Worm (Caenorhabditis elegans): Measurements from ENCODE around the gene F07F6.1.

The F07F6.1 gene

DNA sequence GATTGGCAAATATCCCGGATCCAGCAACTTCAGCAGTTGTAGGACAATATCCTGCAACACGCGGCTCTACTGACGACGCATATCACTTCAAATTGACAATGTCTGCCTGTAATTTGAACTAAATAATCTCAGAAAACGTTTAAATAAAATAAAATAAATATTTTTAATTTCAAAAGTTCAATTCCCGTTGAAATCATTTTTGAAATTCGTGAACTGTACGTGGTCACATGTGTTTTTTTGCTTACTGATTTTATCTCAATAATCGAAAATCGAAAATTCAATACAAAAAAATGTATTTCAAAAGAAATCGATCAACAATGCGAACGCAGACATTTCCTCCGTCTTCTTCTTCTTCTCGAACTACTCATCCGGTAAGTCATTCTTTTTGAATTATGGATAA lies at the start of gene F07F6.1:
Gene F07F6.1, plus strand, starts transcription at position 301 of the 400 bp plus-strand sequence.
- no peak for TF ChIP-seq ets-7 (tag; optimal IDR thresholded peaks at IDR 0.05)
- TF ChIP-seq tbx-11 (GFP tag; IDR thresholded peaks at IDR 0.05), result no peak
- no peak for TF ChIP-seq scrt-1 (GFP tag; IDR thresholded peaks at IDR 0.05)
- TF ChIP-seq ceh-36 (tag; optimal IDR thresholded peaks at IDR 0.05), result no peak
- no peak for TF ChIP-seq tra-4 (tag; optimal IDR thresholded peaks at IDR 0.05)

DNA sequence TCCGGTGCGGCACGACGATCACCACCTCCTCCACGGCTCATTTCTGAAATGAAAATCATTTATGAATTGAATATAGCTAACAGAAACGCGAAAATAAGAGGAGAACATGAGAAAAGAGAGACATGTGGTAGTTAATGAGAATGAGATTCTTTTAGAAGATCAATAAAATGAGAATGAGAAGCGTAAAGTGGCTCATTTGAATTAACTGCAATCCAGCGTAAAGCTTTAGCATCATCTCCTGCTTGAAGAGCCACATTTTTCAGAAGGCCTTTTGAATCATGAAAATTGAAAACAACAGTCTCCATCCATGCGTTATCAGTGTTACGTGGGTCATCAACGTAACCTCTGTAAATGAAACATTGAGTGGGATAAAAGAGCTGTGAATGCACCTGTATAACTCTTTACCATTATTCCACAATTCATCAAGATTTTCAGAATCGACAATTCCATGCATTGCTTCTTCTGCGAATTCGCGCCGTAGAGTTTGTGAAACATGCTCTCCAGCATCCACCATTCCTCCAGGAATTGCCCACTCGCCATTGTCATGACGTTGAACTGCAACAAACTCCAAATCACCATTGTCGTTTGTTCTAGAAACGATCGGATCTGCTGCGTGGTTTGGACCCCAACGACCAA lies 48.8 kb upstream of the F07F6.1 start, which contains the start of gene rsp-4:
Gene rsp-4, minus strand, starts transcription at position 51 of the 636 bp plus-strand sequence.
- TF ChIP-seq hmbx-1 (tag; optimal IDR thresholded peaks at IDR 0.05) (no peak), B0310.2 (tag; optimal IDR thresholded peaks at IDR 0.05) (no peak), ceh-13 (GFP tag; optimal IDR thresholded peaks at IDR 0.05) (no peak), pes-1 (GFP tag; IDR thresholded peaks at IDR 0.05) (no peak), tra-4 (tag; optimal IDR thresholded peaks at IDR 0.05) (no peak), F13C5.2 (tag; optimal IDR thresholded peaks at IDR 0.05) (no peak), hnd-1 (tag; optimal IDR thresholded peaks at IDR 0.05) (no peak), tbx-11 (GFP tag; IDR thresholded peaks at IDR 0.05) (no peak), ceh-36 (tag; optimal IDR thresholded peaks at IDR 0.05) (no peak), hmg-4 (GFP tag; optimal IDR thresholded peaks at IDR 0.05) (no peak), flt-1 (GFP tag; IDR thresholded peaks at IDR 0.05) (no peak), sea-1 (GFP tag; conservative IDR thresholded peaks at IDR 0.05) (no peak), aly-1 (tag; optimal IDR thresholded peaks at IDR 0.05) (no peak), ama-1 (optimal IDR thresholded peaks at IDR 0.05) (no peak), ets-7 (tag; optimal IDR thresholded peaks at IDR 0.05) (no peak), scrt-1 (GFP tag; IDR thresholded peaks at IDR 0.05) (no peak), tbx-37 (GFP tag; conservative IDR thresholded peaks at IDR 0.05) (no peak)

DNA sequence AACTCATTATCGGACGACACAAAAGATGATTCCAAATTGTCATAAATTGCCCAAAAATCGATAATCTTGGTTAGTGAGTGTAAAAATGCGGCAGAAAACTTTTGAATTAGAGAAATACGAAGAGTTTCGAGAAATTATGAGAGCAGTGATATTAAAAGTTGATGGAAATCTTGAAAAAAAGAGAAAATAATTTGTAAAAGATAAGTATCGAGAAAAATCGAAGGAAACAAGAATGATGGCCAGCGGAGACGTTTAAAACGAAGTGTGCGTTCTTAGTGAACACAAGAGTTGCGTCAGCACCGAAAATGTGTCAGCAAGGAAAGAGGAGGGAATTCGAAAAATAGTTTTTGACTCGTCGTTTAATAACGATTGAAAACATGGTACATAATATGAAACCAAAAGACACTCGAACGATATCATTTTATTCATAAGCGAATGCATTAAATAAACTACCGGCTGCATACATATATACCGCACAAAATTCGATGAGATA lies 47.8 kb upstream of the F07F6.1 start, which contains the start of gene ndx-6:
Gene ndx-6, minus strand, starts transcription at position 51 of the 493 bp plus-strand sequence.
- TF ChIP-seq F13C5.2 (tag; optimal IDR thresholded peaks at IDR 0.05) (peak; percentile 56), ceh-36 (tag; optimal IDR thresholded peaks at IDR 0.05) (peak; percentile 30), scrt-1 (GFP tag; IDR thresholded peaks at IDR 0.05) (no peak), aly-1 (tag; optimal IDR thresholded peaks at IDR 0.05) (no peak), flt-1 (GFP tag; IDR thresholded peaks at IDR 0.05) (no peak), hmg-4 (GFP tag; optimal IDR thresholded peaks at IDR 0.05) (no peak), tra-4 (tag; optimal IDR thresholded peaks at IDR 0.05) (no peak), hmbx-1 (tag; optimal IDR thresholded peaks at IDR 0.05) (peak; percentile 7), hnd-1 (tag; optimal IDR thresholded peaks at IDR 0.05) (no peak), sea-1 (GFP tag; conservative IDR thresholded peaks at IDR 0.05) (no peak), ama-1 (optimal IDR thresholded peaks at IDR 0.05) (no peak), B0310.2 (tag; optimal IDR thresholded peaks at IDR 0.05) (no peak), ceh-13 (GFP tag; optimal IDR thresholded peaks at IDR 0.05) (no peak), ets-7 (tag; optimal IDR thresholded peaks at IDR 0.05) (peak; percentile 20), pes-1 (GFP tag; IDR thresholded peaks at IDR 0.05) (peak; percentile 66), tbx-11 (GFP tag; IDR thresholded peaks at IDR 0.05) (no peak), tbx-37 (GFP tag; conservative IDR thresholded peaks at IDR 0.05) (peak; percentile 45; the same call in 1 of the 2 replicates)

DNA sequence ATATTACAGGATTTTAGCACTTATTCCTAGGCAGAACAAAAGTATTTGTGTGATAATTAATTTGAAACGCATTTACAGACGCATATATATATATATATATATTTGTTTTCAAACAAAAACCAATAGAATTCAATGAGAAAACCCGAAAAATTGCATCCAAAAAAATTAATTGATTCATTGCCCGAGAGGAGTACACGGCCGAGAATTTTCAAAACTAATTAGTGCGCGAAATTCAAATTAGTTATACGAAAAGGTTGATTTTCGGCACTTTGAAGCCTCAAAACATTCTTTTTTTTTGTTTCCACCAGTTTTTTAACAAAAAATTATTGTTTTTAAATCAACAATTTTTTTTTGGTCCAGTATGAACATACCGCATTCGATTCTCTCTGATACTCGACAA lies 46.2 kb upstream of the F07F6.1 start:
- TF ChIP-seq scrt-1 (GFP tag; IDR thresholded peaks at IDR 0.05) (no peak), F13C5.2 (tag; optimal IDR thresholded peaks at IDR 0.05) (no peak)

DNA sequence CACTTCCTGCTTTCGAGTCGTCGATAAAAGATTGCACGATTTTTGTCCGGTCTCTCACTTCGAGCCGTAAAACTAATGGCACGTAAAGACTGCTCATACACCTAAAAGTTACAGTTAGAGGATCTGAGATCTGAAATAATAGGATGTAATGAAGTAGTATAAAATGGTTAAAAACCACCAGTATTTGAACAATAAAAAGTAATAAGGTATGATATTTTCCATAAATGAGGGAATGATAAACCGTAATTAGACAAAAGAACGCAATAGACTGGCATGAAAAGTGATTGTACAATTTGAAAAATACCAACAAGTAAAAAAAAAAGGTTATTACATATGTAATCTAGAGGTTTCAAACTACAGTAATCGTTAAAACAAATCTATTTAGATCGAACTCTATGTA lies 44.6 kb upstream of the F07F6.1 start, which contains the start of gene brap-2:
Gene brap-2, minus strand, starts transcription at position 101 of the 400 bp plus-strand sequence.
- no peak for TF ChIP-seq ceh-36 (tag; optimal IDR thresholded peaks at IDR 0.05)
- no peak for TF ChIP-seq scrt-1 (GFP tag; IDR thresholded peaks at IDR 0.05)
- no peak for TF ChIP-seq B0310.2 (tag; optimal IDR thresholded peaks at IDR 0.05)
- no peak for TF ChIP-seq aly-1 (tag; optimal IDR thresholded peaks at IDR 0.05)
- no peak for TF ChIP-seq hnd-1 (tag; optimal IDR thresholded peaks at IDR 0.05)
- no peak for TF ChIP-seq ama-1 (optimal IDR thresholded peaks at IDR 0.05)
- TF ChIP-seq hmbx-1 (tag; optimal IDR thresholded peaks at IDR 0.05), result no peak
- TF ChIP-seq ets-7 (tag; optimal IDR thresholded peaks at IDR 0.05), result no peak
- no peak for TF ChIP-seq pes-1 (GFP tag; IDR thresholded peaks at IDR 0.05)

DNA sequence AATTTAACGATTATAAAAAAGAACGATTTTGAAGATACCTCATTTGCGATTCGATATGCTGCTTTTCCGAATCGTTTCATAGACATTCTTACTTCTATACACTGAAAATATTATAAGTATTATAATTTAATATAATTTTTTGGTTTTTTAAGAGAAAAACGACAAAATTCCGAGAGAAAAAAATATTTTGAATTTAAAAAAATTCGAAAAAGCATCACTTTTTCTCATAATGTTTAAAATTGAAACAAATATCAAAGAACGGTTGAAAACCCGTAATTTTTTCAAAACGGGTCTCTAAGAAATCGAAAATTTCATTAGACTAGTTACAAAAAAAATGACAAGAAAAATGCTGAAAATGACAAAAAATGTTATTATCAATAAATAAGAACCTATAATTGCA lies 42.1 kb upstream of the F07F6.1 start, which contains the start of gene pink-1:
Gene pink-1, minus strand, starts transcription at position 101 of the 400 bp plus-strand sequence.
- TF ChIP-seq F13C5.2 (tag; optimal IDR thresholded peaks at IDR 0.05), result no peak
- TF ChIP-seq flt-1 (GFP tag; IDR thresholded peaks at IDR 0.05), result no peak

DNA sequence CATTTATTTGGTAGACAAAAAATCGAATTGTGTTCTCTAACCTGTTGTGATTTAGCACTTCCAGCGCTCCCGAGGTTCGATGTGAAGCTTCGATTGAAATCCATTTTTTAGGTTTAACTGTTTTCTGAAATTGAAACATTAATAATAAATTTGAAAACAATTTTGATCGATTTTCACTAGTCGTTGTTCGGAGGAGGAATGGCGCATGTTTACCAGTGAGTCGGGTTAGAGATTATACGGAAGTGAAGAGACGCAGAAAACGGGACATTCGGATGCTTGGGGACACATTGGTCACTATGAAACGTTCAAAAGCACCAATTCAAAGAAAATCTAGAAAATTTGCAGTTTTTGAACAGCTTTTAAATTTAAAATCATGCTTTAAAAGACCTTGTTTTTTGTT lies 38.9 kb upstream of the F07F6.1 start, which contains the start of gene fbxl-3:
Gene fbxl-3, minus strand, starts transcription at position 124 of the 400 bp plus-strand sequence.
- TF ChIP-seq scrt-1 (GFP tag; IDR thresholded peaks at IDR 0.05) (no peak), ama-1 (optimal IDR thresholded peaks at IDR 0.05) (no peak), ets-7 (tag; optimal IDR thresholded peaks at IDR 0.05) (no peak), ceh-13 (GFP tag; optimal IDR thresholded peaks at IDR 0.05) (no peak), tbx-11 (GFP tag; IDR thresholded peaks at IDR 0.05) (no peak), pes-1 (GFP tag; IDR thresholded peaks at IDR 0.05) (no peak), flt-1 (GFP tag; IDR thresholded peaks at IDR 0.05) (no peak), tra-4 (tag; optimal IDR thresholded peaks at IDR 0.05) (no peak), hnd-1 (tag; optimal IDR thresholded peaks at IDR 0.05) (no peak), sea-1 (GFP tag; conservative IDR thresholded peaks at IDR 0.05) (no peak), F13C5.2 (tag; optimal IDR thresholded peaks at IDR 0.05) (no peak), B0310.2 (tag; optimal IDR thresholded peaks at IDR 0.05) (no peak), tbx-37 (GFP tag; conservative IDR thresholded peaks at IDR 0.05) (no peak), aly-1 (tag; optimal IDR thresholded peaks at IDR 0.05) (no peak), hmg-4 (GFP tag; optimal IDR thresholded peaks at IDR 0.05) (no peak)

DNA sequence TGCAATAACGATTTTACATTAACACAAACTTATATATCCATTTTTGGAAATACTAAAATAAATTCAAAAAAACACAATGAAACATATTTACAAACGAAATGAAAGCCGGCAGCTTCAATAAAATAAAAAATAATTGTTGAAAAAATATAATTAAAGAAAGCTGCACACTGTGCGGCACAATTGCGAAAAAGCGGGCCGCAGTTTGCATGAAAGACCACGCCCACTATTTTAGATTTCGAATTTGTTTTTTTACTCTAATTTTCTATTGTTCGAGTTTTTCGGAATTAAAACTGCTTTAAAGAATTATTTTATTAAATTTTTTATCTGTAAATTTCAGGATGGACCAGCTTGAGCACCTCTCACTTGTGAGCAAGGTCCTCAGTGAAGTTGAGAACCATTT lies 38.5 kb upstream of the F07F6.1 start, which contains the start of gene mog-5:
Gene mog-5, plus strand, starts transcription at position 338 of the 400 bp plus-strand sequence.
- no peak for TF ChIP-seq hnd-1 (tag; optimal IDR thresholded peaks at IDR 0.05)
- TF ChIP-seq hmbx-1 (tag; optimal IDR thresholded peaks at IDR 0.05), result no peak
- TF ChIP-seq B0310.2 (tag; optimal IDR thresholded peaks at IDR 0.05), result no peak
- TF ChIP-seq sea-1 (GFP tag; conservative IDR thresholded peaks at IDR 0.05), result 0 out of 2 replicates have a peak, but pooled peaks have one; percentile 55
- TF ChIP-seq scrt-1 (GFP tag; IDR thresholded peaks at IDR 0.05), result 0 out of 2 replicates have a peak, but pooled peaks have one; percentile 46
- peak; percentile 65; the same call in 1 of the 2 replicates for TF ChIP-seq tbx-11 (GFP tag; IDR thresholded peaks at IDR 0.05)
- TF ChIP-seq flt-1 (GFP tag; IDR thresholded peaks at IDR 0.05), result peak; percentile 65
- TF ChIP-seq ceh-13 (GFP tag; optimal IDR thresholded peaks at IDR 0.05), result peak; percentile 9
- TF ChIP-seq F13C5.2 (tag; optimal IDR thresholded peaks at IDR 0.05), result peak; percentile 83

Measured in whole organism, early embryonic.